Fruit fly (Drosophila melanogaster) whole organism, larva: ENCODE data around the gene GstD6.

Experiments used
- noc ChIP-seq: fragments of 200-800 bp; sonication (Bioruptor generic); optimal IDR thresholded peaks from 3 replicates; lab custom pipeline; 2019; ENCODE audit warnings: missing biosample characterization, mild to moderate bottlenecking, missing genetic modification characterization, moderate library complexity

Gene GstD6

dm6 chr3R:12425510-12426309 is 48.8 kb downstream of the GstD6 start, which contains the start of gene Pp1-87B:
Pp1-87B (minus strand) TSS chr3R:12425917.
- TF ChIP-seq noc (tag; lab: Kevin White, UChicago), result no peak

- no peak for TF ChIP-seq noc (tag; lab: Kevin White, UChicago)
Observed at dm6 chr3R:12426310-12426653, 49.4 kb downstream of the GstD6 start, which contains the start of gene NANS. NANS (plus strand) TSS chr3R:12426578.
